Fruit fly (Drosophila melanogaster) whole organism, embryonic: ENCODE results near the gene CG9101.

ENCODE experiments used
- Abd-B ChIP-seq: fragments of 200-800 bp; sonication (Bioruptor generic); optimal IDR thresholded peaks from 2 replicates; lab custom pipeline; 2018; ENCODE audit warnings: missing biosample characterization, mild to moderate bottlenecking, missing genetic modification characterization, moderate library complexity
- Antp ChIP-seq: fragments of 200-800 bp; sonication (Bioruptor generic); optimal IDR thresholded peaks from 3 replicates; lab custom pipeline; 2016; ENCODE audit warnings: missing biosample characterization, missing genetic modification characterization
- CG12071 ChIP-seq: fragments of 200-800 bp; sonication (Bioruptor generic); optimal IDR thresholded peaks from 3 replicates; lab custom pipeline; 2018; ENCODE audit warnings: missing biosample characterization, mild to moderate bottlenecking, missing genetic modification characterization
- CG12104 ChIP-seq: fragments of 200-800 bp; sonication (Bioruptor generic); optimal IDR thresholded peaks from 3 replicates; lab custom pipeline; 2016; ENCODE audit warnings: missing biosample characterization, missing genetic modification characterization
- CG12219 ChIP-seq: fragments of 200-800 bp; sonication (Bioruptor generic); optimal IDR thresholded peaks from 3 replicates; lab custom pipeline; 2018; ENCODE audit warnings: missing biosample characterization, mild to moderate bottlenecking, missing genetic modification characterization
- CG12391 ChIP-seq: fragments of 200-800 bp; sonication (Bioruptor generic); optimal IDR thresholded peaks from 3 replicates; lab custom pipeline; 2018; ENCODE audit warnings: missing biosample characterization, mild to moderate bottlenecking, missing genetic modification characterization, moderate library complexity
- CG14860 ChIP-seq: fragments of 200-800 bp; sonication (Bioruptor generic); IDR thresholded peaks from 3 replicates; pipeline ENCODE4 v1.3.6; 2022; ENCODE audit warnings: missing biosample characterization, missing genetic modification characterization; ENCODE audit not compliant: partially characterized antibody
- CG17186 ChIP-seq: fragments of 200-800 bp; sonication (Bioruptor generic); optimal IDR thresholded peaks from 3 replicates; lab custom pipeline; 2017; ENCODE audit warnings: missing biosample characterization, missing genetic modification reagents, missing genetic modification characterization
- CG2875 ChIP-seq: fragments of 200-800 bp; sonication (Bioruptor generic); optimal IDR thresholded peaks from 2 replicates; lab custom pipeline; 2017; ENCODE audit warnings: missing biosample characterization, mild to moderate bottlenecking, missing genetic modification characterization, missing genetic modification reagents
- CG32772 ChIP-seq: fragments of 200-800 bp; sonication (Bioruptor generic); IDR thresholded peaks from 2 replicates; pipeline ENCODE4 v1.3.6; 2022; ENCODE audit warnings: missing biosample characterization, missing genetic modification characterization
- CG3838 ChIP-seq: fragments of 200-800 bp; sonication (Bioruptor generic); optimal IDR thresholded peaks from 3 replicates; lab custom pipeline; 2016; ENCODE audit warnings: missing biosample characterization, missing genetic modification characterization
- CG4282 ChIP-seq: fragments of 200-800 bp; sonication (Bioruptor generic); optimal IDR thresholded peaks from 2 replicates; lab custom pipeline; 2016; ENCODE audit warnings: missing biosample characterization, missing genetic modification characterization
- CG4328 ChIP-seq: fragments of 200-800 bp; sonication (Bioruptor generic); optimal IDR thresholded peaks from 3 replicates; lab custom pipeline; 2017; ENCODE audit warnings: missing biosample characterization, missing genetic modification reagents, missing genetic modification characterization
- CG6654 ChIP-seq: fragments of 200-800 bp; sonication (Bioruptor generic); optimal IDR thresholded peaks from 2 replicates; lab custom pipeline; 2017; ENCODE audit warnings: missing biosample characterization, mild to moderate bottlenecking, missing genetic modification characterization
- CG6791 ChIP-seq: fragments of 200-800 bp; sonication (Bioruptor generic); IDR thresholded peaks from 3 replicates; pipeline ENCODE4 v1.3.6; 2022; ENCODE audit warnings: missing biosample characterization, missing genetic modification characterization; ENCODE audit not compliant: partially characterized antibody
- CG7372 ChIP-seq: fragments of 200-800 bp; sonication (Bioruptor generic); IDR thresholded peaks from 2 replicates; pipeline ENCODE4 v1.3.6; 2022; ENCODE audit warnings: missing biosample characterization, missing genetic modification characterization
- CG9727 ChIP-seq: fragments of 200-800 bp; sonication (Bioruptor generic); optimal IDR thresholded peaks from 3 replicates; lab custom pipeline; 2017; ENCODE audit warnings: missing biosample characterization, mild to moderate bottlenecking, missing genetic modification characterization
- CG9797 ChIP-seq: fragments of 200-800 bp; sonication (Bioruptor generic); optimal IDR thresholded peaks from 3 replicates; lab custom pipeline; 2018; ENCODE audit warnings: missing biosample characterization, mild to moderate bottlenecking, missing genetic modification characterization
- Doc2 ChIP-seq: fragments of 200-800 bp; sonication (Bioruptor generic); IDR thresholded peaks from 2 replicates; pipeline ENCODE4 v1.3.6; 2022; ENCODE audit warnings: missing biosample characterization, missing genetic modification characterization
- GATAe ChIP-seq: fragments of 200-800 bp; sonication (Bioruptor generic); conservative IDR thresholded peaks from 2 replicates; pipeline ENCODE4 v1.3.6; 2022; ENCODE audit warnings: missing biosample characterization, missing genetic modification characterization
- Gsc ChIP-seq: fragments of 200-800 bp; sonication (Bioruptor generic); IDR thresholded peaks from 2 replicates; pipeline ENCODE4 v1.3.6; 2022; ENCODE audit warnings: missing biosample characterization, missing genetic modification characterization
- Hr39 ChIP-seq: fragments of >200 bp; optimal IDR thresholded peaks from 2 replicates; lab custom pipeline; 2017
- Hr78 ChIP-seq, 2 experiments: fragments of 200-800 bp in 1 of 2; fragments of >200 bp in 1 of 2; sonication (Bioruptor generic) in 1 of 2; optimal IDR thresholded peaks; 2 replicates each; lab custom pipeline; 2017 to 2019; ENCODE audit warnings: missing biosample characterization in 2 of 2, missing genetic modification characterization in 2 of 2, mild to moderate bottlenecking in 1 of 2, moderate library complexity in 1 of 2
- NC2α ChIP-seq: fragments of 200-800 bp; sonication (Bioruptor generic); optimal IDR thresholded peaks from 2 replicates; lab custom pipeline; 2016; ENCODE audit warnings: missing biosample characterization, missing genetic modification characterization
- NfI ChIP-seq: fragments of 200-800 bp; sonication (Bioruptor generic); optimal IDR thresholded peaks from 3 replicates; lab custom pipeline; 2018; ENCODE audit warnings: missing biosample characterization, mild to moderate bottlenecking, missing genetic modification characterization, moderate library complexity
- cas ChIP-seq: fragments of 200-800 bp; sonication (Bioruptor generic); IDR thresholded peaks from 2 replicates; pipeline ENCODE4 v1.3.6; 2022; ENCODE audit warnings: missing biosample characterization, missing genetic modification characterization
- disco-r ChIP-seq: fragments of 200-800 bp; sonication (Bioruptor generic); optimal IDR thresholded peaks from 2 replicates; lab custom pipeline; 2016; ENCODE audit warnings: missing biosample characterization, missing genetic modification characterization
- gsb ChIP-seq: fragments of 200-800 bp; sonication (Bioruptor generic); IDR thresholded peaks from 2 replicates; pipeline ENCODE4 v1.3.6; 2022; ENCODE audit warnings: missing biosample characterization, missing genetic modification characterization
- pho ChIP-seq: fragments of 200-800 bp; sonication (Bioruptor generic); optimal IDR thresholded peaks from 2 replicates; lab custom pipeline; 2016; ENCODE audit warnings: missing biosample characterization, missing genetic modification characterization
- prd ChIP-seq, 3 experiments: fragments of >200 bp in 2 of 3; fragments of 200-800 bp in 1 of 3; sonication (Bioruptor generic) in 1 of 3; optimal IDR thresholded peaks in 2 of 3; IDR thresholded peaks in 1 of 3; 2 replicates in 2 of 3; 3 replicates in 1 of 3; pipeline versions ENCODE4 v1.3.6 to Lab custom; 2017 to 2022; ENCODE audit warnings: missing biosample characterization in 1 of 3, missing genetic modification characterization in 1 of 3
- pros ChIP-seq: fragments of 200-800 bp; sonication (Bioruptor generic); optimal IDR thresholded peaks from 3 replicates; lab custom pipeline; 2019; ENCODE audit warnings: missing biosample characterization, mild to moderate bottlenecking, missing genetic modification characterization, moderate library complexity
- salm ChIP-seq: fragments of 200-800 bp; sonication (Bioruptor generic); optimal IDR thresholded peaks from 2 replicates; lab custom pipeline; 2018; ENCODE audit warnings: missing biosample characterization, mild to moderate bottlenecking, missing genetic modification characterization
- sc ChIP-seq, 3 experiments: fragments of >200 bp in 2 of 3; fragments of 200-800 bp in 1 of 3; sonication (Bioruptor generic) in 1 of 3; optimal IDR thresholded peaks; 2 replicates in 2 of 3; 3 replicates in 1 of 3; lab custom pipeline; 2017; ENCODE audit warnings: mild to moderate bottlenecking in 1 of 3, missing biosample characterization in 1 of 3, missing genetic modification characterization in 1 of 3, missing genetic modification reagents in 1 of 3
- slbo ChIP-seq: fragments of 200-800 bp; sonication (Bioruptor generic); IDR thresholded peaks from 2 replicates; pipeline ENCODE4 v1.3.6; 2022; ENCODE audit warnings: missing biosample characterization, missing genetic modification characterization
- stc ChIP-seq: fragments of 200-800 bp; sonication (Bioruptor generic); IDR thresholded peaks from 2 replicates; pipeline ENCODE4 v1.3.6; 2022; ENCODE audit warnings: missing biosample characterization, missing genetic modification characterization
- tgo ChIP-seq: fragments of 200-800 bp; sonication (Bioruptor generic); IDR thresholded peaks from 3 replicates; pipeline ENCODE4 v1.3.6; 2022; ENCODE audit warnings: missing biosample characterization, missing genetic modification characterization
- twi ChIP-seq: fragments of 200-800 bp; optimal IDR thresholded peaks from 2 replicates; lab custom pipeline; 2019; ENCODE audit warnings: missing biosample characterization, mild to moderate bottlenecking, missing genetic modification characterization, moderate library complexity
- unpg ChIP-seq: fragments of 200-800 bp; sonication (Bioruptor generic); optimal IDR thresholded peaks from 3 replicates; lab custom pipeline; 2018; ENCODE audit warnings: missing biosample characterization, mild to moderate bottlenecking, missing genetic modification characterization, moderate library complexity

CG9101 gene

dm6 chrX:15229775-15230174, at the start of gene CG9101:
TSS of gene CG9101 (minus strand) at chrX:15229875.
- TF ChIP-seq GATAe (GFP tag; lab: Robert Waterston, UW) (no peak), unpg (GFP tag; lab: Kevin White, UChicago) (no peak), pho (GFP tag; lab: Kevin White, UChicago) (no peak), twi (tag; lab: Kevin White, UChicago) (no peak), pros (GFP tag; lab: Kevin White, UChicago) (no peak), Gsc (no peak), tgo (GFP tag; lab: Robert Waterston, UW) (no peak), slbo (GFP tag; lab: Robert Waterston, UW) (no peak), disco-r (no peak), CG6791 (GFP tag; lab: Robert Waterston, UW) (no peak), Abd-B (GFP tag; lab: Kevin White, UChicago) (no peak), CG9797 (GFP tag; lab: Kevin White, UChicago) (no peak), CG32772 (no peak), Hr78 (GFP tag; optimal IDR thresholded peaks at IDR 0.05; lab: Kevin White, UChicago) (no peak), CG6654 (GFP tag; lab: Kevin White, UChicago) (no peak), NC2α (GFP tag; lab: Kevin White, UChicago) (no peak), CG14860 (no peak), Doc2 (no peak), stc (GFP tag; lab: Robert Waterston, UW) (no peak), CG9727 (GFP tag; lab: Kevin White, UChicago) (no peak)

dm6 chrX:15272305-15272704, 42.6 kb upstream of the CG9101 start, which contains the start of gene CG9106:
TSS of gene CG9106 (minus strand) at chrX:15272405.
- TF ChIP-seq Antp (no peak), CG12071 (no peak), CG2875 (GFP tag; lab: Kevin White, UChicago) (no peak), prd (optimal IDR thresholded peaks at IDR 0.05; lab: Kevin White, UChicago) (no peak), prd (GFP tag; IDR thresholded peaks at IDR 0.05; lab: Robert Waterston, UW) (no peak), CG7372 (GFP tag; lab: Robert Waterston, UW) (no peak), CG12219 (no peak), CG4282 (GFP tag; lab: Kevin White, UChicago) (no peak), CG17186 (GFP tag; lab: Kevin White, UChicago) (no peak), gsb (GFP tag; lab: Robert Waterston, UW) (no peak), NfI (GFP tag; lab: Kevin White, UChicago) (no peak), CG12104 (GFP tag; lab: Kevin White, UChicago) (no peak), sc (optimal IDR thresholded peaks at IDR 0.05; lab: Kevin White, UChicago) (no peak), sc (GFP tag; optimal IDR thresholded peaks at IDR 0.05; lab: Kevin White, UChicago) (no peak), CG4328 (GFP tag; lab: Kevin White, UChicago) (no peak), cas (GFP tag; lab: Robert Waterston, UW) (no peak), CG12391 (no peak), salm (tag; lab: Kevin White, UChicago) (no peak)

dm6 chrX:15259295-15259694, 29.6 kb upstream of the CG9101 start:
- TF ChIP-seq CG3838 (GFP tag; lab: Kevin White, UChicago) (no peak), Hr39 (lab: Kevin White, UChicago) (peak; percentile 97)
